Worm (Caenorhabditis elegans) whole organism, late embryonic: ENCODE results near the gene lin-48.

ENCODE experiments used
- C38D4.7 ChIP-seq: fragments of 200-800 bp; sonication (Bioruptor generic); optimal IDR thresholded peaks from 2 replicates; lab custom pipeline; 2018; ENCODE audit warnings: mild to moderate bottlenecking, missing genetic modification characterization, moderate library complexity, missing compliant biosample characterization
- F13H6.1 ChIP-seq: sonication (generic microtip); optimal IDR thresholded peaks from 2 replicates; lab custom pipeline; 2016; ENCODE audit warnings: missing genetic modification characterization, missing compliant biosample characterization
- K09A11.1 ChIP-seq: sonication (generic microtip); optimal IDR thresholded peaks from 2 replicates; lab custom pipeline; 2017; ENCODE audit warnings: antibody characterized with exemption, mild to moderate bottlenecking, missing genetic modification characterization, missing compliant biosample characterization; ENCODE audit not compliant: insufficient read depth
- Y22D7AL.16 ChIP-seq: sonication (generic microtip); optimal IDR thresholded peaks from 2 replicates; lab custom pipeline; 2016; ENCODE audit warnings: missing genetic modification characterization, missing compliant biosample characterization
- ahr-1 ChIP-seq: sonication (generic microtip); optimal IDR thresholded peaks from 2 replicates; lab custom pipeline; 2016; ENCODE audit warnings: missing genetic modification characterization, missing compliant biosample characterization
- ceh-14 ChIP-seq: sonication (generic microtip); optimal IDR thresholded peaks from 2 replicates; lab custom pipeline; 2016; ENCODE audit warnings: missing genotype, missing genetic modification characterization, missing compliant biosample characterization
- ceh-19 ChIP-seq: fragments of 200-800 bp; sonication (Bioruptor generic); optimal IDR thresholded peaks from 2 replicates; lab custom pipeline; 2018; ENCODE audit warnings: mild to moderate bottlenecking, missing genetic modification characterization, missing compliant biosample characterization
- ceh-22 ChIP-seq: sonication (generic microtip); optimal IDR thresholded peaks from 2 replicates; lab custom pipeline; 2017; ENCODE audit warnings: missing biosample characterization, missing genetic modification characterization
- ceh-24 ChIP-seq: sonication (generic microtip); optimal IDR thresholded peaks from 2 replicates; lab custom pipeline; 2016; ENCODE audit warnings: mild to moderate bottlenecking, missing genetic modification characterization, missing compliant biosample characterization
- ceh-30 ChIP-seq: fragments of 150-350 bp; optimal IDR thresholded peaks from 2 replicates; lab custom pipeline; 2014; ENCODE audit warnings: missing biosample characterization, missing genetic modification characterization
- ceh-31 ChIP-seq: sonication (generic microtip); optimal IDR thresholded peaks from 2 replicates; lab custom pipeline; 2016; ENCODE audit warnings: missing genetic modification characterization, missing compliant biosample characterization
- ceh-34 ChIP-seq: sonication (generic microtip); optimal IDR thresholded peaks from 2 replicates; lab custom pipeline; 2016; ENCODE audit warnings: mild to moderate bottlenecking, missing genetic modification characterization, missing compliant biosample characterization
- ceh-45 ChIP-seq: fragments of 200-800 bp; sonication (Bioruptor generic); IDR thresholded peaks from 2 replicates; pipeline ENCODE4 v1.3.6; 2022; ENCODE audit warnings: missing genetic modification reagents, missing genetic modification characterization, missing compliant biosample characterization
- ceh-9 ChIP-seq: sonication (generic microtip); optimal IDR thresholded peaks from 2 replicates; lab custom pipeline; 2016; ENCODE audit warnings: mild to moderate bottlenecking, missing genetic modification characterization, inconsistent platforms, missing compliant biosample characterization
- dmd-4 ChIP-seq: sonication (generic microtip); optimal IDR thresholded peaks from 2 replicates; lab custom pipeline; 2016; ENCODE audit warnings: borderline replicate concordance, missing genetic modification characterization, missing compliant biosample characterization
- elt-2 ChIP-seq: sonication (generic microtip); optimal IDR thresholded peaks from 2 replicates; lab custom pipeline; 2016; ENCODE audit warnings: missing genetic modification reagents, missing genetic modification characterization, missing compliant biosample characterization
- elt-4 ChIP-seq: sonication (generic microtip); optimal IDR thresholded peaks from 2 replicates; lab custom pipeline; 2016; ENCODE audit warnings: missing genetic modification characterization, missing compliant biosample characterization
- eyg-1 ChIP-seq: sonication (generic microtip); optimal IDR thresholded peaks from 2 replicates; lab custom pipeline; 2016; ENCODE audit warnings: missing genotype, missing genetic modification characterization, missing compliant biosample characterization
- fkh-10 ChIP-seq: fragments of 150-350 bp; optimal IDR thresholded peaks from 2 replicates; lab custom pipeline; 2014; ENCODE audit warnings: missing biosample characterization, missing genetic modification reagents, missing genetic modification characterization
- fkh-6 ChIP-seq: sonication (generic microtip); optimal IDR thresholded peaks from 2 replicates; lab custom pipeline; 2016; ENCODE audit warnings: missing genetic modification characterization, missing compliant biosample characterization
- hlh-8 ChIP-seq: sonication (generic microtip); optimal IDR thresholded peaks from 2 replicates; lab custom pipeline; 2016; ENCODE audit warnings: missing genotype, missing genetic modification characterization, missing compliant biosample characterization
- lin-11 ChIP-seq: fragments of 200-800 bp; sonication (Bioruptor generic); optimal IDR thresholded peaks from 2 replicates; lab custom pipeline; 2018; ENCODE audit warnings: mild to moderate bottlenecking, missing genetic modification characterization, missing compliant biosample characterization
- nhr-11 ChIP-seq: fragments of 150-350 bp; optimal IDR thresholded peaks from 2 replicates; lab custom pipeline; 2014; ENCODE audit warnings: missing biosample characterization, missing genetic modification characterization
- nhr-232 ChIP-seq: sonication (generic microtip); optimal IDR thresholded peaks from 2 replicates; lab custom pipeline; 2016; ENCODE audit warnings: missing genetic modification characterization, missing compliant biosample characterization
- npax-4 ChIP-seq: sonication (generic microtip); optimal IDR thresholded peaks from 2 replicates; lab custom pipeline; 2016; ENCODE audit warnings: missing genetic modification characterization, missing compliant biosample characterization
- odd-2 ChIP-seq: sonication (generic microtip); optimal IDR thresholded peaks from 2 replicates; lab custom pipeline; 2017; ENCODE audit warnings: antibody characterized with exemption, mild to moderate bottlenecking, missing genetic modification characterization, missing compliant biosample characterization
- pqm-1 ChIP-seq: sonication (generic microtip); optimal IDR thresholded peaks from 2 replicates; lab custom pipeline; 2016; ENCODE audit warnings: missing genetic modification characterization, missing compliant biosample characterization
- pros-1 ChIP-seq: fragments of 150-350 bp; optimal IDR thresholded peaks from 2 replicates; lab custom pipeline; 2014; ENCODE audit warnings: missing biosample characterization, missing genetic modification reagents, missing genetic modification characterization
- rnt-1 ChIP-seq: sonication (generic microtip); optimal IDR thresholded peaks from 2 replicates; lab custom pipeline; 2016; ENCODE audit warnings: missing genetic modification characterization, missing compliant biosample characterization
- sox-4 ChIP-seq: sonication (generic microtip); optimal IDR thresholded peaks from 2 replicates; lab custom pipeline; 2017; ENCODE audit warnings: mild to moderate bottlenecking, missing genetic modification characterization, inconsistent platforms, missing compliant biosample characterization
- syd-9 ChIP-seq: sonication (generic microtip); optimal IDR thresholded peaks from 2 replicates; lab custom pipeline; 2016; ENCODE audit warnings: mild to moderate bottlenecking, missing genetic modification characterization, moderate library complexity, missing compliant biosample characterization
- tbx-7 ChIP-seq: sonication (generic microtip); optimal IDR thresholded peaks from 2 replicates; lab custom pipeline; 2016; ENCODE audit warnings: missing genotype, missing genetic modification characterization, missing compliant biosample characterization
- ttx-3 ChIP-seq: sonication (generic microtip); optimal IDR thresholded peaks from 2 replicates; lab custom pipeline; 2016; ENCODE audit warnings: missing genetic modification reagents, missing genetic modification characterization, missing compliant biosample characterization
- unc-42 ChIP-seq: sonication (generic microtip); optimal IDR thresholded peaks from 2 replicates; lab custom pipeline; 2016; ENCODE audit warnings: missing genotype, missing genetic modification characterization, missing compliant biosample characterization
- unc-86 ChIP-seq: sonication (generic microtip); optimal IDR thresholded peaks from 2 replicates; lab custom pipeline; 2016; ENCODE audit warnings: missing genetic modification characterization, missing compliant biosample characterization
- zip-5 ChIP-seq: sonication (generic microtip); optimal IDR thresholded peaks from 2 replicates; lab custom pipeline; 2016; ENCODE audit warnings: missing genetic modification characterization, missing compliant biosample characterization
- ztf-16 ChIP-seq: sonication (generic microtip); optimal IDR thresholded peaks from 2 replicates; lab custom pipeline; 2017; ENCODE audit warnings: missing genetic modification characterization, missing compliant biosample characterization

Gene lin-48

DNA sequence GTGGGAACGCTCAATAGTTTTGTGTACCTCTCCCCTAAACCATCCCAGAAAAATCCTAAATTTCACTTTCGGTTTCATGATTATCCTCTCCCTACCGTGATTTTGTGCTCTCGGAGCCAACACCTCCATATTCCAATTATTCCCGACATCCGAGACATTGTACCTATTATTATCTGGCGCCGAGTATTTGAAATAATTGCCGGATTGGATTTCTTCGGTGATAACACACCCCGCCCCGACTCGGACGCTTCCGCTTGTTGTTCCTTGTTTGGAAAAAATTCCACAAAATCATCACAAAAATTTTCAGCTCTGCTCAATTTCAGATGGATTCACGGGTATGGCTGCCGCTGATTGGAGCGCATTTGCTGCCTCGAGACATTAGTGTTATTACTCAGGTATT, at the start of gene lin-48:
Gene lin-48, plus strand, starts transcription at position 301 of the 400 bp plus-strand sequence.
- no peak for TF ChIP-seq pros-1 (tag; lab: Kevin White, UChicago)
- TF ChIP-seq rnt-1 (tag; lab: Kevin White, UChicago), result no peak
- no peak for TF ChIP-seq ceh-9
- no peak for TF ChIP-seq zip-5 (tag; lab: Kevin White, UChicago)
- no peak for TF ChIP-seq nhr-11 (tag; lab: Kevin White, UChicago)
- no peak for TF ChIP-seq dmd-4 (tag; lab: Kevin White, UChicago)
- TF ChIP-seq ceh-31 (tag; lab: Kevin White, UChicago), result no peak
- no peak for TF ChIP-seq eyg-1
- TF ChIP-seq lin-11 (tag; lab: Kevin White, UChicago), result no peak
- no peak for TF ChIP-seq sox-4
- no peak for TF ChIP-seq elt-2
- TF ChIP-seq syd-9 (tag; lab: Kevin White, UChicago), result no peak
- TF ChIP-seq nhr-232 (tag; lab: Kevin White, UChicago), result no peak
- no peak for TF ChIP-seq elt-4 (tag; lab: Kevin White, UChicago)
- no peak for TF ChIP-seq F13H6.1 (tag; lab: Kevin White, UChicago)
- no peak for TF ChIP-seq npax-4 (tag; lab: Kevin White, UChicago)
- no peak for TF ChIP-seq ceh-19 (GFP tag; lab: Kevin White, UChicago)
- TF ChIP-seq, all 69 proteins: peak for 0

DNA sequence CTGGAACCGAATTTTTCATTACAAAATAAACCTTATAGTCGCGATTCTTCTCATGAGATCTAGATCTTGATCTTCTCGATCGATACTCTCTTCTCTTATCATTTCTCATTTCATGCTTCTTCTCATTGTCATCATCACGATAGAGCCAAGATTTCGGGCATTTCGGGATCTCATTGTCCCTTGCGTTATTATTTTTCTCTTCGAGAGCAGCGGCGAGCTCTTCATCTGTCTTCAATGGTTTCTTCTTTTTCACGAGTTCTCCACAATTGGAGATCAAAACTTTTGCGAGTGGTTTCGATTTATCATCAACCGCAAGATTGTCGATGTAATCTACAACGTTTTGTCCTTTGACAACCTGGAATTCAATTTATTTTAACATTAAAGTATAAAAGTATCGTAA, 46.9 kb upstream of the lin-48 start:
- TF ChIP-seq pros-1 (tag; lab: Kevin White, UChicago) (no peak), ttx-3 (no peak), pqm-1 (tag; lab: Kevin White, UChicago) (no peak), ztf-16 (tag; lab: Kevin White, UChicago) (no peak), hlh-8 (tag; lab: Kevin White, UChicago) (no peak), rnt-1 (tag; lab: Kevin White, UChicago) (no peak), fkh-10 (GFP tag; lab: Kevin White, UChicago) (no peak), Y22D7AL.16 (tag; lab: Kevin White, UChicago) (no peak), fkh-6 (no peak), ceh-22 (tag; lab: Kevin White, UChicago) (no peak), ceh-14 (tag; lab: Kevin White, UChicago) (no peak), ceh-24 (no peak)

DNA sequence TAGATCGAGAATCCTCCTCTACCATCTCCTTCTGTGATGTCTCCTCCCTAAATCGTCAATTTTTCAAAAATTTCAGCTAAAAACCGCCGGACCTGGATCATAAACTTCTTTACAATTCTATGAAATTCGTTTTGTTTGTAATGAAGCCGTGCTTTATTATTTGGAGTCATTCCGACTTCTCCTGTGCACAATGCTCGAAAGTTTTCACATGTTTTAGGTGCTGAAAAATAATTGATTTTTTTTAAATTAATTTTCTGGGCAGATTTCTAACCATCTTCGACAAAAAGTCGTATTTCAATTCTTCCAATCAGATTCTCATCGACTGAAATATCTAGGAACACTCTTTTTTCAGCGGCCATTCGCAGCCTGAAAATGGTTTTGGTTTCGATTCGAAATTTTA, 46.0 kb upstream of the lin-48 start, which contains the start of gene cyn-9:
Gene cyn-9, minus strand, starts transcription at position 366 of the 400 bp plus-strand sequence.
- TF ChIP-seq pros-1 (tag; lab: Kevin White, UChicago), result no peak
- no peak for TF ChIP-seq rnt-1 (tag; lab: Kevin White, UChicago)
- no peak for TF ChIP-seq lin-11 (tag; lab: Kevin White, UChicago)
- TF ChIP-seq ahr-1 (tag; lab: Kevin White, UChicago), result no peak
- no peak for TF ChIP-seq ceh-45 (GFP tag; lab: Robert Waterston, UW)
- TF ChIP-seq ceh-14 (tag; lab: Kevin White, UChicago), result no peak
- TF ChIP-seq C38D4.7 (GFP tag; lab: Kevin White, UChicago), result no peak
- TF ChIP-seq ceh-19 (GFP tag; lab: Kevin White, UChicago), result no peak
- TF ChIP-seq unc-86, result no peak
- no peak for TF ChIP-seq odd-2 (tag; lab: Kevin White, UChicago)
- no peak for TF ChIP-seq unc-42 (tag; lab: Kevin White, UChicago)
- TF ChIP-seq ceh-30 (tag; lab: Kevin White, UChicago), result no peak
- TF ChIP-seq ztf-16 (tag; lab: Kevin White, UChicago), result no peak
- TF ChIP-seq ceh-34 (tag; lab: Kevin White, UChicago), result no peak
- TF ChIP-seq tbx-7, result no peak
- no peak for TF ChIP-seq dmd-4 (tag; lab: Kevin White, UChicago)
- no peak for TF ChIP-seq K09A11.1 (tag; lab: Kevin White, UChicago)
- TF ChIP-seq Y22D7AL.16 (tag; lab: Kevin White, UChicago), result no peak
- TF ChIP-seq sox-4, result no peak
